Fruit fly (Drosophila melanogaster): ENCODE results near the gene sle.

DNA sequence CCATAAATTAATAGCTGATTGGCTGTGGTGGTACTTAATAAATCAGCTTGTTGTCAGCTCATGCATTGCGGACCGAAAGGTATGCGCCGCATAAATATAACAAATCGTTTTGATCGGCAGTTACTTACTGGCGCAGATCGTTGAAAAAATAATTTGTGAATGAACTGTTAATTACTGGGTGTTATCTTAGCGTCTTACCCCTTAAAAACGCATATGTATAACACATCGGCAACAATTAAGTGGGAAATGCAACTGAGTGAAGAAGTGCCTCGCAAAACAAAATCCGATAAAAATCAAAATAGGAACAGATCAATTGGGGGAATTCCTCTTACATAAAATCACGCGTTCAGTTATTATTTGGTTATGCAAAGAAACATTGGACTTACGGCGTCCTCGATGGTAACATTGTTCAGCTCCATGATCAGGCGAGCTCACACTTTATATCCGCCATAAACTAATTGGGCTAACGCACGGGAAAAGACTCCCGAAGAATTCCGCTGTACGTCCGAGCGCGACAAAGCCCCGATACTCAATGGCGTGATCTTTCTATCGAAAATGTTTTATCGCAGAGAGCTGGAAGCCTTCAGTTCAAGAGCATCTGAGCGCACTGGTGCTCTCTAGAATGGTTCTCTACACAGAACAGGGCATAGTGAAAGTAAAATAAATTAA, 21.7 kb upstream of the sle start, which contains the start of gene CG6293:
- TF ChIP-seq Dll (optimal IDR thresholded peaks at IDR 0.05), result no peak
- no peak for TF ChIP-seq EcR (GFP tag; optimal IDR thresholded peaks at IDR 0.05)
- TF ChIP-seq psq (optimal IDR thresholded peaks at IDR 0.05), result no peak

Data from whole organism.